Worm (Caenorhabditis elegans) whole organism, L1 larva: ENCODE measurements around the gene T02B11.4.

Experiments used
- aly-2 ChIP-seq: fragments of 150-350 bp; optimal IDR thresholded peaks from 2 replicates; lab custom pipeline; 2014; ENCODE audit warnings: missing biosample characterization, missing genetic modification characterization
- dpl-1 ChIP-seq, 3 experiments: fragments of 150-350 bp in 2 of 3; sonication (generic microtip) in 1 of 3; optimal IDR thresholded peaks; 2 replicates each; lab custom pipeline; 2014 to 2017; ENCODE audit warnings: missing biosample characterization in 3 of 3, missing genetic modification characterization in 3 of 3, missing genetic modification reagents in 3 of 3
- fos-1 ChIP-seq: fragments of 150-350 bp; optimal IDR thresholded peaks from 2 replicates; lab custom pipeline; 2014; ENCODE audit warnings: missing biosample characterization, missing genetic modification characterization
- lin-13 ChIP-seq: fragments of 150-350 bp; optimal IDR thresholded peaks from 2 replicates; lab custom pipeline; 2014; ENCODE audit warnings: missing biosample characterization, missing genetic modification reagents, missing genetic modification characterization
- lin-39 ChIP-seq: fragments of 150-350 bp; optimal IDR thresholded peaks from 2 replicates; lab custom pipeline; 2014; ENCODE audit warnings: missing biosample characterization, missing genetic modification reagents, missing genetic modification characterization
- mep-1 ChIP-seq: fragments of 150-350 bp; optimal IDR thresholded peaks from 2 replicates; lab custom pipeline; 2014; ENCODE audit warnings: missing biosample characterization, missing genetic modification characterization
- nhr-47 ChIP-seq: sonication (generic microtip); optimal IDR thresholded peaks from 2 replicates; lab custom pipeline; 2016; ENCODE audit warnings: mild to moderate bottlenecking, missing genetic modification characterization, moderate library complexity, missing compliant biosample characterization
- nhr-90 ChIP-seq: sonication (generic microtip); optimal IDR thresholded peaks from 2 replicates; lab custom pipeline; 2016; ENCODE audit warnings: mild to moderate bottlenecking, missing genetic modification characterization, missing compliant biosample characterization; ENCODE audit not compliant: poor library complexity
- sox-4 ChIP-seq: sonication (generic microtip); optimal IDR thresholded peaks from 2 replicates; lab custom pipeline; 2016; ENCODE audit warnings: missing genetic modification characterization, missing compliant biosample characterization
- unc-62 ChIP-seq: fragments of 150-350 bp; optimal IDR thresholded peaks from 2 replicates; lab custom pipeline; 2014; ENCODE audit warnings: missing biosample characterization, missing genetic modification reagents, missing genetic modification characterization
- unc-86 ChIP-seq: sonication (generic microtip); optimal IDR thresholded peaks from 2 replicates; lab custom pipeline; 2016; ENCODE audit warnings: missing genetic modification characterization, missing compliant biosample characterization

DNA sequence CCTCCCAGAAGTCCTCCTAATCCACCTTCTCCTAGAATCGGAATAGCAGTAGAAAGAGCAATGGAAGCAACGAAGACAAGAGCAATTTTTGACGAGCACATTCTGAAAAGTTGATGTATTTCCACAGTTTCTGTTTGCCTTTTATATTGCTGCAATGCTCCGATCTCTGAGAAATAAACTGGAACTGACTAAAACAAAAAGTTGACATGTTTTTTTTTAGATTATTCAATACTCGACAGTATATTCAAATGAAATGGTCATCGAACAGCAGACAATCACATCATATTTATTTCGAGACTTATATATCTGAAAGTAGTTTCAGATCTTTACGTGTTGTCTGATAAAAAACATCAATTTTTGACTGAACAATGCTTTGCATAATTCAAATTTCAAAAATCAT lies 19.5 kb upstream of the T02B11.4 start, which contains the start of gene srlf-21:
- TF ChIP-seq unc-62: no peak
- no peak for TF ChIP-seq lin-13
- no peak for TF ChIP-seq nhr-90 (tag; lab: Kevin White, UChicago)
- no peak for TF ChIP-seq fos-1 (tag; lab: Kevin White, UChicago)
- TF ChIP-seq dpl-1 (GFP tag; optimal IDR thresholded peaks at IDR 0.05; lab: Kevin White, UChicago): no peak
- no peak for TF ChIP-seq aly-2 (tag; lab: Kevin White, UChicago)
- no peak for TF ChIP-seq lin-39 (tag; lab: Kevin White, UChicago)
- TF ChIP-seq mep-1 (tag; lab: Kevin White, UChicago): no peak
- TF ChIP-seq sox-4: no peak
- no peak for TF ChIP-seq nhr-47 (tag; lab: Kevin White, UChicago)
- TF ChIP-seq unc-86: no peak
